Worm (Caenorhabditis elegans) whole organism, early embryonic: Measurements from ENCODE around the gene C38C5.1.

Experiments used
- B0310.2 ChIP-seq: sonication (generic microtip); optimal IDR thresholded peaks from 2 replicates; lab custom pipeline; 2016; ENCODE audit warnings: mild to moderate bottlenecking, missing genetic modification characterization, missing compliant biosample characterization
- F13C5.2 ChIP-seq: sonication (generic microtip); optimal IDR thresholded peaks from 2 replicates; lab custom pipeline; 2017; ENCODE audit warnings: mild to moderate bottlenecking, missing genetic modification characterization, inconsistent platforms, missing compliant biosample characterization
- aly-1 ChIP-seq: sonication (generic microtip); optimal IDR thresholded peaks from 2 replicates; lab custom pipeline; 2016; ENCODE audit warnings: missing genetic modification characterization, missing compliant biosample characterization
- ama-1 ChIP-seq: fragments of 150-350 bp; optimal IDR thresholded peaks from 2 replicates; lab custom pipeline; 2014
- ceh-13 ChIP-seq: fragments of 200-800 bp; sonication (Bioruptor generic); optimal IDR thresholded peaks from 2 replicates; lab custom pipeline; 2018; ENCODE audit warnings: mild to moderate bottlenecking, missing genetic modification characterization, missing compliant biosample characterization
- ceh-36 ChIP-seq: sonication (generic microtip); optimal IDR thresholded peaks from 2 replicates; lab custom pipeline; 2016; ENCODE audit warnings: missing genetic modification characterization, inconsistent platforms, missing compliant biosample characterization
- ets-7 ChIP-seq: sonication (generic microtip); optimal IDR thresholded peaks from 2 replicates; lab custom pipeline; 2016; ENCODE audit warnings: missing genotype, missing genetic modification characterization, missing compliant biosample characterization
- flt-1 ChIP-seq: fragments of 200-800 bp; sonication (Bioruptor generic); IDR thresholded peaks from 2 replicates; pipeline ENCODE4 v1.3.6; 2022; ENCODE audit warnings: missing genetic modification characterization, missing compliant biosample characterization
- hmbx-1 ChIP-seq: sonication (generic microtip); optimal IDR thresholded peaks from 2 replicates; lab custom pipeline; 2016; ENCODE audit warnings: mild to moderate bottlenecking, missing genetic modification characterization, missing compliant biosample characterization
- hmg-4 ChIP-seq: fragments of 200-800 bp; sonication (Bioruptor generic); optimal IDR thresholded peaks from 2 replicates; lab custom pipeline; 2018; ENCODE audit warnings: mild to moderate bottlenecking, missing genetic modification characterization, missing compliant biosample characterization
- hnd-1 ChIP-seq: sonication (generic microtip); optimal IDR thresholded peaks from 2 replicates; lab custom pipeline; 2016; ENCODE audit warnings: missing genetic modification characterization, missing compliant biosample characterization
- pes-1 ChIP-seq: fragments of 200-800 bp; sonication (Bioruptor generic); IDR thresholded peaks from 2 replicates; pipeline ENCODE4 v1.3.6; 2022; ENCODE audit warnings: missing genetic modification reagents, missing genetic modification characterization, missing compliant biosample characterization
- scrt-1 ChIP-seq: fragments of 200-800 bp; sonication (Bioruptor generic); IDR thresholded peaks from 2 replicates; pipeline ENCODE4 v1.3.6; 2022; ENCODE audit warnings: missing genetic modification characterization, missing compliant biosample characterization
- sea-1 ChIP-seq: fragments of 200-800 bp; sonication (Bioruptor generic); conservative IDR thresholded peaks from 2 replicates; pipeline ENCODE4 v1.3.6; 2022; ENCODE audit warnings: missing genetic modification characterization, missing compliant biosample characterization
- tbx-11 ChIP-seq: fragments of 200-800 bp; sonication (Bioruptor generic); IDR thresholded peaks from 2 replicates; pipeline ENCODE4 v1.3.6; 2022; ENCODE audit warnings: missing genetic modification characterization, missing compliant biosample characterization
- tbx-37 ChIP-seq: fragments of 200-800 bp; sonication (Bioruptor generic); conservative IDR thresholded peaks from 2 replicates; pipeline ENCODE4 v1.3.6; 2022; ENCODE audit warnings: missing genetic modification reagents, missing genetic modification characterization, missing compliant biosample characterization
- tra-4 ChIP-seq: sonication (generic microtip); optimal IDR thresholded peaks from 2 replicates; lab custom pipeline; 2017; ENCODE audit warnings: missing genetic modification characterization, missing compliant biosample characterization

C38C5.1 gene

DNA sequence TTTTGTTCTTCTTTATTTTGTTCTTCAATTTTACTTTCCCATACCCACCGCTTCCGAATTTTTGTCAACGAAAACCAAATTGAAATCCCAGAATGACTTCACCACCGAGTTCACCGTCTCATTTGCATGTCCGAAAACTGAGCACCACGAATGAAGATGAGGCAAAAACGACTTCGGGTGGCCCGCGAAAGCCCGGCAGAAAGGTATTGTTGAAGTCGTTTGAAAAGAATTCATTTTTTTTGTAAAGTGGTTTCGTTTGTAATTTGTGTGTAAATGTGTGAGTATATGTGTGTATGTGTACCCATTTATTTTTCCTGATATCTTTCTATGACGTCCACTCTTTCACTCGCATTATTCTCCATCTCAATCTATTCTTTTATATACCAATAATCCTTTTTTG is at the start of gene C38C5.1:
TSS of gene C38C5.1 (plus strand) at position 90 of the 400 bp plus-strand sequence.
- TF ChIP-seq tra-4 (tag; lab: Kevin White, UChicago) = no peak
- TF ChIP-seq ceh-13 = no peak
- no peak for TF ChIP-seq tbx-11 (GFP tag; lab: Robert Waterston, UW)
- no peak for TF ChIP-seq ceh-36 (tag; lab: Kevin White, UChicago)
- TF ChIP-seq tbx-37 (GFP tag; lab: Robert Waterston, UW) = no peak

DNA sequence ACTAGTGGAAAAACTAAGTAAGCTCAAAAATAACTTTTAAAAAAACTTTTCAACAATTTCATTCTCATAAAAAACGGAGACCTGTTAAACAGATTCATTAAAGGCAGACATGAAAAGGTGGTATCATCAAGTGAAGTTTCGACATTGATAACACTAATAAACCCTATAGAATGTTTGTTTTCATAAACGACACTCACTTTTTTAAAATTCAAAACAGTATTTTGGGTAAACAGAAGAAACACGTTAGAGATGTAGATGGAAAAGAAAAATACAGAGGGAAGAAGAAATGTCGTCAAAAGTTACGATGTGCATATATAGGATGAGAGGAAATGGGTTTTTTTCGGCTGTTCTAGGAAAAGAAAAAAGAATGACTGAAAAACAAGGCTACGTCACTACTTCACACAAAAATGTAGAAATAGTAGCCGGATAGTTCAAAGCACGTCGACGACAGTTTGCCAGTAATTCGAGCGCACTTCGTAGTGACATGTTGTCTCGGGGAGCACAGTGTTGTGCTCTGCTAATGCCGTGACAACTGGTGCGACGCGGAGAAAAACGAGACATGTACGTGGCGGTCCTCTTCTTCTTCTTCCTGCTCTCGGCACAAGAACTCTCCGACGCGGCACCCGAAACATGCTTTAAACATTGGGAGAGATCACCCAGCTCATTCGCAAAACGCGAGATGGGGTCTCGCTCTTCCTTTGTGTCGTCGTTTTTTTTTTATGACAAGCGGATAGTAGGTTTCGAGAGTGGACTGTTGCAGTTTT is 48.6 kb upstream of the C38C5.1 start:
- TF ChIP-seq scrt-1 (GFP tag; lab: Robert Waterston, UW) (no peak), hmg-4 (peak; percentile 15)

ce11 chrX:5512227-5512626 is 45.6 kb upstream of the C38C5.1 start, which contains the start of gene T23F2.3:
Gene T23F2.3, minus strand, starts transcription at chrX:5512327.
- TF ChIP-seq hmbx-1 = no peak
- TF ChIP-seq F13C5.2 (tag; lab: Kevin White, UChicago) = no peak
- TF ChIP-seq hnd-1 (tag; lab: Kevin White, UChicago) = no peak
- no peak for TF ChIP-seq flt-1 (GFP tag; lab: Robert Waterston, UW)
- TF ChIP-seq scrt-1 (GFP tag; lab: Robert Waterston, UW) = no peak
- no peak for TF ChIP-seq tbx-11 (GFP tag; lab: Robert Waterston, UW)
- TF ChIP-seq hmg-4 = no peak
- no peak for TF ChIP-seq sea-1 (GFP tag; lab: Robert Waterston, UW)
- no peak for TF ChIP-seq aly-1 (tag; lab: Kevin White, UChicago)
- no peak for TF ChIP-seq ets-7 (tag; lab: Kevin White, UChicago)
- TF ChIP-seq tbx-37 (GFP tag; lab: Robert Waterston, UW) = no peak
- no peak for TF ChIP-seq B0310.2 (tag; lab: Kevin White, UChicago)
- TF ChIP-seq ceh-13 = no peak
- TF ChIP-seq pes-1 (GFP tag; lab: Robert Waterston, UW) = no peak
- TF ChIP-seq ama-1 = no peak
- TF ChIP-seq tra-4 (tag; lab: Kevin White, UChicago) = no peak
- TF ChIP-seq ceh-36 (tag; lab: Kevin White, UChicago) = no peak

DNA sequence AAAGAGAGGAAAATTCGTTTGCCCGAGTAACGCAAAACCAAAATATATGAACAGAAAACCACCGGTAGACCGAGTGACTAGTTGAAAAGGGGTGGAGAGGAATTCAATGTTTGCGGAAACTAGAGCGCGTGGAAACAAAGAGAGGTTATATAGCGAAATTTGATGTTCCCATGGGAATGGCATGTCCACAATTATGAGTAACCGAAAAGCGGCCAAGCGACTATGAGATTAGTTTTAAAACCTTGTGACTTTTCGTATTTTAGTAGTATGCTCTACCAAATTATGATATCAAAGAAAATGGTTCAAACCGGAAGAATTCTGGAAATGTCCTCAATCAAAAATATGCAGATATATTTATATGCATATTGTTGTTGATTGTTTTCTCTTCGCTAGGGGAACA is 45.1 kb upstream of the C38C5.1 start:
- TF ChIP-seq F13C5.2 (tag; lab: Kevin White, UChicago) = no peak
- TF ChIP-seq ceh-13 = no peak
- no peak for TF ChIP-seq ets-7 (tag; lab: Kevin White, UChicago)
- no peak for TF ChIP-seq sea-1 (GFP tag; lab: Robert Waterston, UW)
- TF ChIP-seq B0310.2 (tag; lab: Kevin White, UChicago) = no peak
- no peak for TF ChIP-seq tbx-37 (GFP tag; lab: Robert Waterston, UW)
- no peak for TF ChIP-seq ceh-36 (tag; lab: Kevin White, UChicago)
- TF ChIP-seq hnd-1 (tag; lab: Kevin White, UChicago) = no peak
- TF ChIP-seq tbx-11 (GFP tag; lab: Robert Waterston, UW) = no peak
- no peak for TF ChIP-seq aly-1 (tag; lab: Kevin White, UChicago)
- no peak for TF ChIP-seq hmbx-1
- TF ChIP-seq hmg-4 = no peak
- TF ChIP-seq tra-4 (tag; lab: Kevin White, UChicago) = no peak
- no peak for TF ChIP-seq scrt-1 (GFP tag; lab: Robert Waterston, UW)
- no peak for TF ChIP-seq flt-1 (GFP tag; lab: Robert Waterston, UW)
- TF ChIP-seq ama-1 = no peak
- TF ChIP-seq pes-1 (GFP tag; lab: Robert Waterston, UW) = no peak

ce11 chrX:5514346-5514745 is 43.5 kb upstream of the C38C5.1 start:
- TF ChIP-seq scrt-1 (GFP tag; lab: Robert Waterston, UW) = no peak
- no peak for TF ChIP-seq tbx-37 (GFP tag; lab: Robert Waterston, UW)
- no peak for TF ChIP-seq tra-4 (tag; lab: Kevin White, UChicago)
- no peak for TF ChIP-seq ets-7 (tag; lab: Kevin White, UChicago)
- TF ChIP-seq F13C5.2 (tag; lab: Kevin White, UChicago) = no peak
- no peak for TF ChIP-seq pes-1 (GFP tag; lab: Robert Waterston, UW)
- TF ChIP-seq ama-1 = no peak
- TF ChIP-seq ceh-13 = no peak
- no peak for TF ChIP-seq hmg-4
- no peak for TF ChIP-seq sea-1 (GFP tag; lab: Robert Waterston, UW)
- no peak for TF ChIP-seq flt-1 (GFP tag; lab: Robert Waterston, UW)
- TF ChIP-seq tbx-11 (GFP tag; lab: Robert Waterston, UW) = no peak

DNA sequence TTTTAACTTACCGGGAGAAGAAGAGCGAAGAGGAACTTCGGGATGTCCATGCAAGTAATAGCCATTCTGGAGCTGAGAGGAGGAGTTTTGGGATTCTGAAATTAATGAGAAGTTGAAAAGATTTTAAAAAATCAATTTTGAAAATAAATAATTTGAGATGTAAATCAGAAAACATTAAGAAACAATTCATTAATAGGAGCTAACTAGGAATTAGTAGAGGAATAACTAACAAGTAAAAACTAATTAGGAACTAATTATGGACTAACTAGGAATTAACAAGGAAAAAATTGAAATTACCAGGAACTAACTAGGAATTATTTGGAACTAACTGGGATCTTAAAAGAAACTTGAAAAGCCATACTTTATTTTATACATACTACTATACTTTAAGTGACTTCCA is 42.9 kb upstream of the C38C5.1 start, which contains the start of gene T23F2.4:
TSS of gene T23F2.4 (minus strand) at position 101 of the 400 bp plus-strand sequence.
- TF ChIP-seq ets-7 (tag; lab: Kevin White, UChicago) (no peak), sea-1 (GFP tag; lab: Robert Waterston, UW) (no peak), hnd-1 (tag; lab: Kevin White, UChicago) (no peak), tra-4 (tag; lab: Kevin White, UChicago) (no peak), flt-1 (GFP tag; lab: Robert Waterston, UW) (no peak), B0310.2 (tag; lab: Kevin White, UChicago) (no peak), ceh-36 (tag; lab: Kevin White, UChicago) (no peak), pes-1 (GFP tag; lab: Robert Waterston, UW) (no peak), tbx-11 (GFP tag; lab: Robert Waterston, UW) (no peak), scrt-1 (GFP tag; lab: Robert Waterston, UW) (no peak)

ce11 chrX:5515459-5515858 is 42.4 kb upstream of the C38C5.1 start:
- TF ChIP-seq B0310.2 (tag; lab: Kevin White, UChicago) = no peak
- TF ChIP-seq sea-1 (GFP tag; lab: Robert Waterston, UW) = no peak
- no peak for TF ChIP-seq scrt-1 (GFP tag; lab: Robert Waterston, UW)
- TF ChIP-seq ceh-13 = no peak
- TF ChIP-seq tra-4 (tag; lab: Kevin White, UChicago) = no peak
- TF ChIP-seq aly-1 (tag; lab: Kevin White, UChicago) = no peak
- TF ChIP-seq tbx-37 (GFP tag; lab: Robert Waterston, UW) = no peak
- no peak for TF ChIP-seq pes-1 (GFP tag; lab: Robert Waterston, UW)
- TF ChIP-seq ets-7 (tag; lab: Kevin White, UChicago) = no peak
- no peak for TF ChIP-seq ceh-36 (tag; lab: Kevin White, UChicago)
- no peak for TF ChIP-seq F13C5.2 (tag; lab: Kevin White, UChicago)
- TF ChIP-seq hmbx-1 = no peak
- no peak for TF ChIP-seq hnd-1 (tag; lab: Kevin White, UChicago)
- no peak for TF ChIP-seq flt-1 (GFP tag; lab: Robert Waterston, UW)
